Worm (Caenorhabditis elegans) whole organism, L2 larva: ENCODE measurements around the gene zig-3.

Experiments used
- dmd-4 ChIP-seq: sonication (generic microtip); optimal IDR thresholded peaks from 2 replicates; lab custom pipeline; 2017; ENCODE audit warnings: missing biosample characterization, missing genetic modification characterization
- nhr-237 ChIP-seq: fragments of 150-350 bp; optimal IDR thresholded peaks from 2 replicates; lab custom pipeline; 2014; ENCODE audit warnings: missing biosample characterization, missing genetic modification characterization
- nhr-25 ChIP-seq: fragments of 150-350 bp; sonication (generic microtip); optimal IDR thresholded peaks from 3 replicates; lab custom pipeline; 2014; ENCODE audit warnings: missing biosample characterization, missing genetic modification characterization
- snpc-4 ChIP-seq: fragments of 150-350 bp; optimal IDR thresholded peaks from 2 replicates; lab custom pipeline; 2014; ENCODE audit warnings: missing biosample characterization, missing genetic modification characterization
- unc-39 ChIP-seq: fragments of 150-350 bp; optimal IDR thresholded peaks from 2 replicates; lab custom pipeline; 2014; ENCODE audit warnings: missing biosample characterization, missing genetic modification characterization
- unc-55 ChIP-seq: fragments of 150-350 bp; sonication (generic microtip); optimal IDR thresholded peaks from 3 replicates; lab custom pipeline; 2014; ENCODE audit warnings: missing biosample characterization, missing genetic modification reagents, missing genetic modification characterization
- unc-62 ChIP-seq: fragments of 150-350 bp; optimal IDR thresholded peaks from 2 replicates; lab custom pipeline; 2014; ENCODE audit warnings: missing biosample characterization, missing genetic modification reagents, missing genetic modification characterization
- zag-1 ChIP-seq: fragments of 150-350 bp; optimal IDR thresholded peaks from 2 replicates; lab custom pipeline; 2014; ENCODE audit warnings: missing biosample characterization, missing genetic modification characterization
- ztf-1 ChIP-seq: fragments of 200-800 bp; sonication (Bioruptor generic); conservative IDR thresholded peaks from 2 replicates; pipeline ENCODE4 v1.3.6; 2022; ENCODE audit warnings: missing genetic modification characterization, missing compliant biosample characterization

- TF ChIP-seq snpc-4 (tag; lab: Kevin White, UChicago) (no peak), dmd-4 (tag; lab: Kevin White, UChicago) (no peak), nhr-237 (no peak), nhr-25 (no peak), unc-62 (GFP tag; lab: Kevin White, UChicago) (no peak), unc-55 (GFP tag; lab: Kevin White, UChicago) (no peak), unc-39 (no peak), zag-1 (tag; lab: Kevin White, UChicago) (no peak), ztf-1 (GFP tag; lab: Robert Waterston, UW) (no peak)
Observed at ce11 chrX:7965449-7965848, 34.9 kb downstream of the zig-3 start.
